Worm (Caenorhabditis elegans) whole organism, L2 larva: Measurements from ENCODE around the gene F54D5.3.
A peak's percentile ranks its signal among the peaks of the same experiment; 100 is the strongest.

ENCODE experiments used
- C34F6.9 ChIP-seq: fragments of 150-350 bp; optimal IDR thresholded peaks from 2 replicates; lab custom pipeline; 2014; ENCODE audit warnings: missing biosample characterization, missing genetic modification characterization
- F13H6.1 ChIP-seq: sonication (generic microtip); optimal IDR thresholded peaks from 2 replicates; lab custom pipeline; 2016; ENCODE audit warnings: missing genetic modification characterization, missing compliant biosample characterization
- Y55F3AM.14 ChIP-seq: fragments of 200-800 bp; sonication (Bioruptor generic); optimal IDR thresholded peaks from 2 replicates; lab custom pipeline; 2018; ENCODE audit warnings: mild to moderate bottlenecking, missing genetic modification characterization, missing compliant biosample characterization
- aly-2 ChIP-seq: fragments of 150-350 bp; optimal IDR thresholded peaks from 2 replicates; lab custom pipeline; 2014; ENCODE audit warnings: missing biosample characterization, missing genetic modification characterization
- ama-1 ChIP-seq: fragments of 150-350 bp; optimal IDR thresholded peaks from 2 replicates; lab custom pipeline; 2018; ENCODE audit warnings: inconsistent platforms
- blmp-1 ChIP-seq: sonication (generic microtip); optimal IDR thresholded peaks from 2 replicates; lab custom pipeline; 2017; ENCODE audit warnings: missing genetic modification characterization, mild to moderate bottlenecking, missing compliant biosample characterization, antibody characterized with exemption, moderate library complexity; ENCODE audit not compliant: insufficient read depth
- ceh-16 ChIP-seq: fragments of 150-350 bp; optimal IDR thresholded peaks from 2 replicates; lab custom pipeline; 2014; ENCODE audit warnings: missing biosample characterization, missing genetic modification characterization
- ceh-82 ChIP-seq: fragments of 150-350 bp; optimal IDR thresholded peaks from 2 replicates; lab custom pipeline; 2014; ENCODE audit warnings: missing biosample characterization, missing genetic modification characterization
- crh-2 ChIP-seq: sonication (generic microtip); optimal IDR thresholded peaks from 2 replicates; lab custom pipeline; 2017; ENCODE audit warnings: missing biosample characterization, missing genetic modification characterization
- dmd-4 ChIP-seq: sonication (generic microtip); optimal IDR thresholded peaks from 2 replicates; lab custom pipeline; 2017; ENCODE audit warnings: missing biosample characterization, missing genetic modification characterization
- egl-27 ChIP-seq: sonication (generic microtip); optimal IDR thresholded peaks from 3 replicates; lab custom pipeline; 2017; ENCODE audit warnings: missing biosample characterization, missing genetic modification reagents, missing genetic modification characterization
- elt-3 ChIP-seq: sonication (generic microtip); optimal IDR thresholded peaks from 2 replicates; lab custom pipeline; 2017; ENCODE audit warnings: missing biosample characterization, missing genetic modification characterization
- fos-1 ChIP-seq: fragments of 150-350 bp; optimal IDR thresholded peaks from 2 replicates; lab custom pipeline; 2014; ENCODE audit warnings: missing biosample characterization, missing genetic modification characterization
- gmeb-1 ChIP-seq: fragments of 150-350 bp; optimal IDR thresholded peaks from 2 replicates; lab custom pipeline; 2014; ENCODE audit warnings: missing biosample characterization, missing genetic modification characterization
- lin-11 ChIP-seq: fragments of 150-350 bp; sonication (generic microtip); optimal IDR thresholded peaks from 2 replicates; lab custom pipeline; 2014; ENCODE audit warnings: missing biosample characterization, missing genetic modification characterization, inconsistent platforms, mixed read lengths
- lin-13 ChIP-seq: fragments of 150-350 bp; optimal IDR thresholded peaks from 2 replicates; lab custom pipeline; 2014; ENCODE audit warnings: missing biosample characterization, missing genetic modification reagents, missing genetic modification characterization
- lsy-2 ChIP-seq, 2 experiments: fragments of 150-350 bp in 1 of 2; sonication (generic microtip) in 1 of 2; optimal IDR thresholded peaks; 2 replicates each; lab custom pipeline; 2014 to 2017; ENCODE audit warnings: missing biosample characterization in 2 of 2, missing genetic modification characterization in 2 of 2
- mab-5 ChIP-seq: fragments of 150-350 bp; optimal IDR thresholded peaks from 2 replicates; lab custom pipeline; 2014; ENCODE audit warnings: missing biosample characterization, missing genetic modification characterization
- mbf-1 ChIP-seq: sonication (generic microtip); optimal IDR thresholded peaks from 2 replicates; lab custom pipeline; 2017; ENCODE audit warnings: missing biosample characterization, missing genetic modification characterization
- nhr-11 ChIP-seq: fragments of 150-350 bp; optimal IDR thresholded peaks from 2 replicates; lab custom pipeline; 2014; ENCODE audit warnings: missing biosample characterization, missing genetic modification characterization
- nhr-12 ChIP-seq: fragments of 150-350 bp; optimal IDR thresholded peaks from 2 replicates; lab custom pipeline; 2014; ENCODE audit warnings: missing biosample characterization, missing genetic modification characterization
- nhr-129 ChIP-seq: fragments of 150-350 bp; optimal IDR thresholded peaks from 2 replicates; lab custom pipeline; 2014; ENCODE audit warnings: missing biosample characterization, missing genetic modification characterization
- nhr-21 ChIP-seq: fragments of 150-350 bp; optimal IDR thresholded peaks from 2 replicates; lab custom pipeline; 2014; ENCODE audit warnings: missing biosample characterization, missing genetic modification characterization
- nhr-25 ChIP-seq: fragments of 150-350 bp; sonication (generic microtip); optimal IDR thresholded peaks from 3 replicates; lab custom pipeline; 2014; ENCODE audit warnings: missing biosample characterization, missing genetic modification characterization
- nhr-6 ChIP-seq: fragments of 150-350 bp; optimal IDR thresholded peaks from 2 replicates; lab custom pipeline; 2014; ENCODE audit warnings: missing biosample characterization, missing genetic modification characterization
- nhr-77 ChIP-seq: fragments of 150-350 bp; optimal IDR thresholded peaks from 2 replicates; lab custom pipeline; 2014; ENCODE audit warnings: missing biosample characterization, missing genetic modification characterization
- peb-1 ChIP-seq: fragments of 150-350 bp; optimal IDR thresholded peaks from 2 replicates; lab custom pipeline; 2014; ENCODE audit warnings: missing biosample characterization, missing genetic modification characterization
- skn-1 ChIP-seq: sonication (generic microtip); optimal IDR thresholded peaks from 2 replicates; lab custom pipeline; 2017; ENCODE audit warnings: missing biosample characterization, missing genetic modification characterization
- sma-3 ChIP-seq: sonication (generic microtip); optimal IDR thresholded peaks from 2 replicates; lab custom pipeline; 2016; ENCODE audit warnings: missing genetic modification reagents, missing genetic modification characterization, missing compliant biosample characterization
- sma-9 ChIP-seq, 2 experiments: fragments of 150-350 bp in 1 of 2; sonication (generic microtip) in 1 of 2; optimal IDR thresholded peaks; 2 replicates each; lab custom pipeline; 2014 to 2016; ENCODE audit warnings: missing genetic modification characterization in 2 of 2, mild to moderate bottlenecking in 1 of 2, missing biosample characterization in 1 of 2, missing compliant biosample characterization in 1 of 2, missing genetic modification reagents in 1 of 2, moderate library complexity in 1 of 2
- snpc-4 ChIP-seq: fragments of 150-350 bp; optimal IDR thresholded peaks from 2 replicates; lab custom pipeline; 2014; ENCODE audit warnings: missing biosample characterization, missing genetic modification characterization
- unc-39 ChIP-seq: fragments of 150-350 bp; optimal IDR thresholded peaks from 2 replicates; lab custom pipeline; 2014; ENCODE audit warnings: missing biosample characterization, missing genetic modification characterization
- unc-55 ChIP-seq: fragments of 150-350 bp; sonication (generic microtip); optimal IDR thresholded peaks from 3 replicates; lab custom pipeline; 2014; ENCODE audit warnings: missing biosample characterization, missing genetic modification reagents, missing genetic modification characterization
- unc-62 ChIP-seq: fragments of 150-350 bp; optimal IDR thresholded peaks from 2 replicates; lab custom pipeline; 2014; ENCODE audit warnings: missing biosample characterization, missing genetic modification reagents, missing genetic modification characterization
- zag-1 ChIP-seq: fragments of 150-350 bp; optimal IDR thresholded peaks from 2 replicates; lab custom pipeline; 2014; ENCODE audit warnings: missing biosample characterization, missing genetic modification characterization
- ztf-11 ChIP-seq: sonication (generic microtip); optimal IDR thresholded peaks from 2 replicates; lab custom pipeline; 2017; ENCODE audit warnings: missing biosample characterization, missing genetic modification characterization
- ztf-4 ChIP-seq: fragments of 150-350 bp; optimal IDR thresholded peaks from 2 replicates; lab custom pipeline; 2014; ENCODE audit warnings: missing biosample characterization, missing genetic modification characterization

F54D5.3 gene

ce11 chrII:11596157-11596740 lies 24.6 kb downstream of the F54D5.3 start:
- no peak for TF ChIP-seq ztf-4
- peak; percentile 77 for TF ChIP-seq sma-9 (GFP tag; optimal IDR thresholded peaks at IDR 0.05; lab: Kevin White, UChicago)
- no peak for TF ChIP-seq sma-9 (tag; optimal IDR thresholded peaks at IDR 0.05; lab: Kevin White, UChicago)
- peak; percentile 59 for TF ChIP-seq sma-3
- peak in 1 of 2 experiments; percentile 8 for TF ChIP-seq lsy-2 (tag; optimal IDR thresholded peaks at IDR 0.05; lab: Kevin White, UChicago)
- no peak for TF ChIP-seq mab-5 (tag; lab: Kevin White, UChicago)

- no peak for TF ChIP-seq unc-39 (tag; lab: Kevin White, UChicago)
- no peak for TF ChIP-seq blmp-1 (tag; lab: Kevin White, UChicago)
- no peak for TF ChIP-seq ztf-11 (tag; lab: Kevin White, UChicago)
- peak in 1 of 2 experiments; percentile 52 for TF ChIP-seq lsy-2 (tag; optimal IDR thresholded peaks at IDR 0.05; lab: Kevin White, UChicago)
- TF ChIP-seq ceh-82 (tag; lab: Kevin White, UChicago), result no peak
- TF ChIP-seq Y55F3AM.14, result no peak
- no peak for TF ChIP-seq egl-27 (tag; lab: Kevin White, UChicago)
- TF ChIP-seq F13H6.1 (tag; lab: Kevin White, UChicago), result no peak
- TF ChIP-seq mbf-1 (tag; lab: Kevin White, UChicago), result no peak
- no peak for TF ChIP-seq nhr-129
- no peak for TF ChIP-seq nhr-25 (tag; lab: Kevin White, UChicago)
- TF ChIP-seq aly-2 (tag; lab: Kevin White, UChicago), result no peak
- TF ChIP-seq C34F6.9, result peak; percentile 50
- TF ChIP-seq ceh-16 (tag; lab: Kevin White, UChicago), result no peak
- peak; percentile 25 for TF ChIP-seq crh-2 (tag; lab: Kevin White, UChicago)
- TF ChIP-seq zag-1 (tag; lab: Kevin White, UChicago), result no peak
- peak; percentile 93 for TF ChIP-seq gmeb-1
- TF ChIP-seq dmd-4, result no peak
- no peak for TF ChIP-seq lin-11
- no peak for TF ChIP-seq nhr-12 (tag; lab: Kevin White, UChicago)
- TF ChIP-seq unc-55, result peak; percentile 75
- no peak for TF ChIP-seq ama-1
- no peak for TF ChIP-seq snpc-4
- TF ChIP-seq elt-3, result no peak
- no peak for TF ChIP-seq nhr-11
These were observed 28.1 kb downstream of the F54D5.3 start, which contains the start of gene npp-5 for ce11 chrII:11599751-11600150. Gene npp-5 (minus strand): TSS chrII:11599809.

ce11 chrII:11600711-11601110 lies 29.1 kb downstream of the F54D5.3 start, which contains the start of gene F07A11.4:
Gene F07A11.4 (plus strand): TSS chrII:11601011.
- TF ChIP-seq nhr-77 (tag; lab: Kevin White, UChicago) (no peak), unc-55 (peak; percentile 12), C34F6.9 (no peak), lsy-2 (tag; optimal IDR thresholded peaks at IDR 0.05; lab: Kevin White, UChicago) (no peak), nhr-21 (tag; lab: Kevin White, UChicago) (no peak)

- no peak for TF ChIP-seq blmp-1 (tag; lab: Kevin White, UChicago)
- peak; percentile 58 for TF ChIP-seq F13H6.1 (tag; lab: Kevin White, UChicago)
- no peak for TF ChIP-seq nhr-11
- TF ChIP-seq nhr-12 (tag; lab: Kevin White, UChicago), result no peak
- TF ChIP-seq lin-13, result no peak
- no peak for TF ChIP-seq ama-1
- TF ChIP-seq nhr-21 (tag; lab: Kevin White, UChicago), result no peak
- TF ChIP-seq aly-2 (tag; lab: Kevin White, UChicago), result no peak
- peak; percentile 23 for TF ChIP-seq C34F6.9
- TF ChIP-seq sma-9 (GFP tag; optimal IDR thresholded peaks at IDR 0.05; lab: Kevin White, UChicago), result peak; percentile 10
- TF ChIP-seq sma-9 (tag; optimal IDR thresholded peaks at IDR 0.05; lab: Kevin White, UChicago), result no peak
- TF ChIP-seq unc-55, result no peak
- no peak for TF ChIP-seq sma-3
- TF ChIP-seq nhr-129, result peak; percentile 40
- no peak for TF ChIP-seq peb-1 (tag; lab: Kevin White, UChicago)
- TF ChIP-seq nhr-6 (tag; lab: Kevin White, UChicago), result no peak
These were observed 30.9 kb downstream of the F54D5.3 start for ce11 chrII:11602387-11602960.

- TF ChIP-seq lin-13 (no peak), unc-55 (peak; percentile 68), fos-1 (tag; lab: Kevin White, UChicago) (peak; percentile 63), egl-27 (tag; lab: Kevin White, UChicago) (no peak), crh-2 (tag; lab: Kevin White, UChicago) (peak; percentile 3), unc-62 (GFP tag; lab: Kevin White, UChicago) (no peak), aly-2 (tag; lab: Kevin White, UChicago) (no peak), nhr-25 (tag; lab: Kevin White, UChicago) (no peak), nhr-11 (no peak), ztf-4 (no peak), ama-1 (no peak), mab-5 (tag; lab: Kevin White, UChicago) (no peak), sma-9 (GFP tag; optimal IDR thresholded peaks at IDR 0.05; lab: Kevin White, UChicago) (peak; percentile 12), sma-9 (tag; optimal IDR thresholded peaks at IDR 0.05; lab: Kevin White, UChicago) (no peak), skn-1 (tag; lab: Kevin White, UChicago) (no peak), nhr-21 (tag; lab: Kevin White, UChicago) (no peak)
- TF ChIP-seq, all 48 proteins: peak for 4
These were observed 33.0 kb downstream of the F54D5.3 start for ce11 chrII:11604613-11605012.
